Worm (Caenorhabditis elegans): Measurements from ENCODE around the gene ZC239.3.

Gene ZC239.3

DNA sequence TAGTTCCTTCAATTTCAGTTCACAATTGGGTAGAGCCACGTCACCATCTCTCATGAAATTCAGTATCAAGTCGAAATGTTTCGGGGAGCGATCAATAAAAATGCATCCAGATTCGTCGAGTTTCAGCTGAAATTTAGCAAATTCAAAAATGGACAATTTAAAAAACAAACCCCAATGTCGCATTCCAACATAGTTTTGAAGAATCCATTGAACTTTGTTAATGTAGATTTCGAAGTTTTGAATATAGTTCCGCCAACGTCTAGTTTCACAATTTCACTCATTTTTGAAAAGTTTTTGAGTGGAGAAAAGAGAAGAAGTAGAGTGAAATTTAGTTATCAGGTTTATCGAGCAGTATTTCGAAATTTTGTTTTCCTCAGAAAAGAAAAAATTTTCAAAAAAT is 5.9 kb downstream of the ZC239.3 start, which contains the start of gene ZC239.14:
ZC239.14 (minus strand) TSS at position 305 of the 400 bp plus-strand sequence.
- TF ChIP-seq klf-2 (GFP tag; conservative IDR thresholded peaks at IDR 0.05) (no peak), ztf-29 (GFP tag; IDR thresholded peaks at IDR 0.05) (no peak), T22C8.4 (GFP tag; IDR thresholded peaks at IDR 0.05) (no peak), med-1 (GFP tag; optimal IDR thresholded peaks at IDR 0.05; ENCODE audit: insufficient read depth) (no peak), cog-1 (tag; optimal IDR thresholded peaks at IDR 0.05) (no peak), ref-1 (GFP tag; conservative IDR thresholded peaks at IDR 0.05) (no peak), flt-1 (GFP tag; IDR thresholded peaks at IDR 0.05) (no peak), ztf-23 (GFP tag; IDR thresholded peaks at IDR 0.05) (no peak), tab-1 (GFP tag; IDR thresholded peaks at IDR 0.05) (no peak)

- no peak for TF ChIP-seq med-1 (GFP tag; optimal IDR thresholded peaks at IDR 0.05; ENCODE audit: insufficient read depth)
- no peak for TF ChIP-seq ztf-29 (GFP tag; IDR thresholded peaks at IDR 0.05)
- no peak for TF ChIP-seq klf-2 (GFP tag; conservative IDR thresholded peaks at IDR 0.05)
- no peak for TF ChIP-seq ref-1 (GFP tag; conservative IDR thresholded peaks at IDR 0.05)
- no peak for TF ChIP-seq T22C8.4 (GFP tag; IDR thresholded peaks at IDR 0.05)
These were observed 6.8 kb downstream of the ZC239.3 start, which contains the start of gene ZC239.13 for ce11 chrII:3222686-3223085. Gene ZC239.13 (minus strand): TSS chrII:3222839.

ce11 chrII:3224631-3225030 is 8.8 kb downstream of the ZC239.3 start, which contains the start of gene ZC239.15:
Gene ZC239.15 (minus strand): TSS chrII:3224731.
- TF ChIP-seq klf-2 (GFP tag; conservative IDR thresholded peaks at IDR 0.05) (no peak), tab-1 (GFP tag; IDR thresholded peaks at IDR 0.05) (no peak), T22C8.4 (GFP tag; IDR thresholded peaks at IDR 0.05) (no peak), flt-1 (GFP tag; IDR thresholded peaks at IDR 0.05) (no peak), cog-1 (tag; optimal IDR thresholded peaks at IDR 0.05) (no peak)

DNA sequence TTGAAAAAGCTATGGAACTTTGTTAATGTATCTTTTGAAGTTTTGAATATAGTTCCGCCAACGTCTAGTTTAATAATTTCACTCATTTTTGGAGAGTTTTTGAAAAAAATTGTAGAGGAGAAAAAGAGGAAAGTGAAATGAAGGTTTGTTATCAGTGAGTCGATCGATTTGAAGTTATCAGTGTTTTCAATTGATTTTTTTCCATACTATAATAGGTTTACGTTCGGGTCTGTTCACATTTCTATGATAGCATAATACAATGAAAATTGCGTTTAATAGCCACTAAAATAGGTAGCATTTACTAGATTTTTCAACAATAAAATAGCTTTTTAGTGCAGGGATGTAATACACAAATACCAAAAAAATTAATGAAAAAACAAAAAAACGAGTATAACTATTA is 9.3 kb downstream of the ZC239.3 start, which contains the start of gene ZC239.16:
ZC239.16 (minus strand) TSS at position 120 of the 400 bp plus-strand sequence.
- TF ChIP-seq tab-1 (GFP tag; IDR thresholded peaks at IDR 0.05) (no peak), klf-2 (GFP tag; conservative IDR thresholded peaks at IDR 0.05) (no peak), cog-1 (tag; optimal IDR thresholded peaks at IDR 0.05) (no peak), ref-1 (GFP tag; conservative IDR thresholded peaks at IDR 0.05) (no peak), T22C8.4 (GFP tag; IDR thresholded peaks at IDR 0.05) (no peak), flt-1 (GFP tag; IDR thresholded peaks at IDR 0.05) (no peak), ztf-23 (GFP tag; IDR thresholded peaks at IDR 0.05) (no peak)

DNA sequence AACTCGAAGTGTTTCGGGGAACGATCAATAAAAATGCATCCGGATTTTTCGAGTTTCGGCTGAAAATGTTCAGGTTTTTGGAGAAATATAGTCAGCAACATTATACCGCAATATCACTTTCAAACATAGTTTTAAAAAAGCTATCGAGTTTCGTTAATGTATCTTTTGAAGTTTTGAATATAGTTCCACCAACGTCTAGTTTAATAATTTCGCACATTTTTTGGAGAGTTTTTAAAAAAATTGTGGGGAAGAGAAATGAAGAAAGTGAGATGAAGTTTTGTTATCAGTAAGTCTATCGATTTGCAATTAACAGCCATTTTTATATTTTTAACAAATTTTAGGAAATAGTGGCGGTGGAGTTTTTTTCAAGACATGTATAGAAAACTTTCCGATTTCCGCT is 9.9 kb downstream of the ZC239.3 start, which contains the start of gene ZC239.17:
ZC239.17 (minus strand) TSS at position 101 of the 400 bp plus-strand sequence.
- TF ChIP-seq tab-1 (GFP tag; IDR thresholded peaks at IDR 0.05), result no peak
- TF ChIP-seq ztf-29 (GFP tag; IDR thresholded peaks at IDR 0.05), result no peak
- no peak for TF ChIP-seq T22C8.4 (GFP tag; IDR thresholded peaks at IDR 0.05)
- no peak for TF ChIP-seq cog-1 (tag; optimal IDR thresholded peaks at IDR 0.05)
- no peak for TF ChIP-seq klf-2 (GFP tag; conservative IDR thresholded peaks at IDR 0.05)
- TF ChIP-seq flt-1 (GFP tag; IDR thresholded peaks at IDR 0.05), result no peak
- TF ChIP-seq med-1 (GFP tag; optimal IDR thresholded peaks at IDR 0.05; ENCODE audit: insufficient read depth), result no peak
- no peak for TF ChIP-seq ref-1 (GFP tag; conservative IDR thresholded peaks at IDR 0.05)
- no peak for TF ChIP-seq ztf-23 (GFP tag; IDR thresholded peaks at IDR 0.05)

DNA sequence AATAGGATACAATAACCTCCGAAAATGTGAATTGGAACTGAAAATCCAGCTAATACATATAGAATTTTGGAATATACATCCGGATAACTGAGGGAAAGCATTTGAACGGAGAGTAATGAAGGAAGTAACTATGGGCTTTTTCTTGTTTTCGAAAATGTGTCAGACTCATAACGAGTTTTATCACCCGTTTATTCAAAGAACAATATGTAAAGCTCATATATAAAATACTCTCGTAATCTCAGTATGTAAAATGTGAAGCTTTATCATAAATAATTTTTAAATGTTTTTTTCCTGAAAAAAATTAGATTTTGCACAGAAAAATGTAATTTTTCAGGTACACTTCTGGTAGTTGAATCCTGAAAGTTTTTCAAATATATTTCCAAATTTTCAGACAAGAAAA is 14.6 kb downstream of the ZC239.3 start, which contains the start of gene srh-297:
srh-297 (minus strand) TSS at position 101 of the 400 bp plus-strand sequence.
- no peak for TF ChIP-seq cog-1 (tag; optimal IDR thresholded peaks at IDR 0.05)
- no peak for TF ChIP-seq klf-2 (GFP tag; conservative IDR thresholded peaks at IDR 0.05)
- TF ChIP-seq ztf-23 (GFP tag; IDR thresholded peaks at IDR 0.05), result no peak
- TF ChIP-seq ztf-29 (GFP tag; IDR thresholded peaks at IDR 0.05), result no peak
- no peak for TF ChIP-seq T22C8.4 (GFP tag; IDR thresholded peaks at IDR 0.05)
- TF ChIP-seq ref-1 (GFP tag; conservative IDR thresholded peaks at IDR 0.05), result no peak
- TF ChIP-seq flt-1 (GFP tag; IDR thresholded peaks at IDR 0.05), result no peak
- no peak for TF ChIP-seq tab-1 (GFP tag; IDR thresholded peaks at IDR 0.05)
- no peak for TF ChIP-seq med-1 (GFP tag; optimal IDR thresholded peaks at IDR 0.05; ENCODE audit: insufficient read depth)

- TF ChIP-seq med-1 (GFP tag; optimal IDR thresholded peaks at IDR 0.05; ENCODE audit: insufficient read depth) (no peak), T22C8.4 (GFP tag; IDR thresholded peaks at IDR 0.05) (no peak), ztf-23 (GFP tag; IDR thresholded peaks at IDR 0.05) (no peak), cog-1 (tag; optimal IDR thresholded peaks at IDR 0.05) (no peak), flt-1 (GFP tag; IDR thresholded peaks at IDR 0.05) (no peak), ztf-29 (GFP tag; IDR thresholded peaks at IDR 0.05) (no peak), tab-1 (GFP tag; IDR thresholded peaks at IDR 0.05) (no peak), ref-1 (GFP tag; conservative IDR thresholded peaks at IDR 0.05) (no peak), klf-2 (GFP tag; conservative IDR thresholded peaks at IDR 0.05) (no peak)
These were observed 18.9 kb downstream of the ZC239.3 start, which contains the start of gene C17F4.8 for ce11 chrII:3234725-3235124. Gene C17F4.8 (minus strand): TSS chrII:3234825.

- TF ChIP-seq med-1 (GFP tag; optimal IDR thresholded peaks at IDR 0.05; ENCODE audit: insufficient read depth) (no peak), klf-2 (GFP tag; conservative IDR thresholded peaks at IDR 0.05) (no peak), ztf-23 (GFP tag; IDR thresholded peaks at IDR 0.05) (no peak), tab-1 (GFP tag; IDR thresholded peaks at IDR 0.05) (no peak), T22C8.4 (GFP tag; IDR thresholded peaks at IDR 0.05) (no peak)
These were observed 21.2 kb downstream of the ZC239.3 start, which contains the start of the genes srz-67 and C17F4.11 for ce11 chrII:3237038-3237521. Gene srz-67 (minus strand): TSS chrII:3237138. Gene C17F4.11 (plus strand): TSS chrII:3237471.

- TF ChIP-seq ztf-29 (GFP tag; IDR thresholded peaks at IDR 0.05) (no peak), flt-1 (GFP tag; IDR thresholded peaks at IDR 0.05) (no peak), med-1 (GFP tag; optimal IDR thresholded peaks at IDR 0.05; ENCODE audit: insufficient read depth) (no peak), ref-1 (GFP tag; conservative IDR thresholded peaks at IDR 0.05) (no peak), klf-2 (GFP tag; conservative IDR thresholded peaks at IDR 0.05) (no peak), ztf-23 (GFP tag; IDR thresholded peaks at IDR 0.05) (no peak), cog-1 (tag; optimal IDR thresholded peaks at IDR 0.05) (no peak), tab-1 (GFP tag; IDR thresholded peaks at IDR 0.05) (no peak), T22C8.4 (GFP tag; IDR thresholded peaks at IDR 0.05) (no peak)
These were observed 24.3 kb downstream of the ZC239.3 start, which contains the start of gene C17F4.3 for ce11 chrII:3240207-3240606. Gene C17F4.3 (plus strand): TSS chrII:3240507.

DNA sequence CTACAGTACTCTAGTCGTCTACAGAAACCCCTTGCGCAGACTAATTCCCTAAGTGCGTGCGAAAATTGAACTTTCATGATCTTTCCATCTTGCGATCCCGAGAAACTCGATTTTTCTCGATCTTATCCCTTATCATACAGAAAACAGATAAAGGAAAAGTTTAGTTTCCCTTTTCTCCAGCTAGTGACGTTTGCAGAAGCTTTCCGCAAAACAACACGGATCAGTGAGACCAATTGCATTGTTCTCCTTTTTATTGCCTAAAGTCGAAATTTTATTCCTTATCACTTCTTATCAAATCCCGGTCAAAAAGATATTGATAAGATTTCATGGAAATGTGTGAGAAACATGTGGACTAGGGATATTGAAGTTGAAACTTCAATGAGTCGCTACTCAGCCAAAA is 26.0 kb downstream of the ZC239.3 start:
- no peak for TF ChIP-seq cog-1 (tag; optimal IDR thresholded peaks at IDR 0.05)
- TF ChIP-seq T22C8.4 (GFP tag; IDR thresholded peaks at IDR 0.05), result no peak
- TF ChIP-seq med-1 (GFP tag; optimal IDR thresholded peaks at IDR 0.05; ENCODE audit: insufficient read depth), result no peak
- no peak for TF ChIP-seq klf-2 (GFP tag; conservative IDR thresholded peaks at IDR 0.05)
- TF ChIP-seq tab-1 (GFP tag; IDR thresholded peaks at IDR 0.05), result no peak
- TF ChIP-seq flt-1 (GFP tag; IDR thresholded peaks at IDR 0.05), result no peak
- TF ChIP-seq ztf-23 (GFP tag; IDR thresholded peaks at IDR 0.05), result no peak
